Worm (Caenorhabditis elegans): ENCODE results near the gene spot-1.

spot-1 gene

DNA sequence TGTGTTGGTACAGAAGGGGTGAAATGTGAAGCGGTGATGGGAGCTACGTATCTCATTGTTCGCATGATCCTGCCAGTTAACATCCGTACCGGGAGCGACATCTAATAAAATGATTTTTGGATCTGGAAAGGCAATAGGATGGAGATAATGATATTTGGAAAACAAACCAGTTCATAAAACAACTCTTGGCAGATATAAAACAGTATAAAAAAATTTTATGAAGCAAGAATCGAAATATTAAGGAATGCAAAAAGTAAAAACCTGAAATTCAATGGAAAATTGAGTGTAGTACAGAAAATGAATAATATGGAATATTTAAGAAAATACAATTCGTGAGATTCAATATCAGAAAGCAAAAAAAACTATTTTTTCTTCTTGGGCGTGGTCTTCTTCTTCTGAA lies 50.5 kb downstream of the spot-1 start, which contains the start of gene hsp-75:
hsp-75 (minus strand) TSS at position 101 of the 400 bp plus-strand sequence.
- TF ChIP-seq dpff-1 (tag; optimal IDR thresholded peaks at IDR 0.05), result no peak
- no peak for TF ChIP-seq chd-7 (tag; optimal IDR thresholded peaks at IDR 0.05)
- TF ChIP-seq B0019.2 (GFP tag; conservative IDR thresholded peaks at IDR 0.05), result no peak
- TF ChIP-seq snpc-3.4 (tag; optimal IDR thresholded peaks at IDR 0.05), result no peak
- no peak for TF ChIP-seq F49E8.2 (tag; optimal IDR thresholded peaks at IDR 0.05; ENCODE audit: insufficient read depth)
- no peak for TF ChIP-seq F33H1.4 (GFP tag; IDR thresholded peaks at IDR 0.05)
- no peak for TF ChIP-seq mxl-1 (tag; optimal IDR thresholded peaks at IDR 0.05)
- TF ChIP-seq sptf-2 (GFP tag; optimal IDR thresholded peaks at IDR 0.05), result no peak
- no peak for TF ChIP-seq D2030.7 (GFP tag; IDR thresholded peaks at IDR 0.05)
- no peak for TF ChIP-seq ceh-79 (tag; optimal IDR thresholded peaks at IDR 0.05)
